Worm (Caenorhabditis elegans) whole organism, late embryonic: ENCODE data around the gene twk-44.

Experiments
- elt-2 ChIP-seq: sonication (generic microtip); optimal IDR thresholded peaks from 2 replicates; lab custom pipeline; 2016; ENCODE audit warnings: missing genetic modification reagents, missing genetic modification characterization, missing compliant biosample characterization
- ets-4 ChIP-seq: sonication (generic microtip); optimal IDR thresholded peaks from 2 replicates; lab custom pipeline; 2016; ENCODE audit warnings: missing genetic modification characterization, missing compliant biosample characterization
- nfya-1 ChIP-seq: sonication (generic microtip); optimal IDR thresholded peaks from 2 replicates; lab custom pipeline; 2017; ENCODE audit warnings: missing genetic modification characterization, mild to moderate bottlenecking, missing compliant biosample characterization, antibody characterized with exemption, moderate library complexity
- rnt-1 ChIP-seq: sonication (generic microtip); optimal IDR thresholded peaks from 2 replicates; lab custom pipeline; 2016; ENCODE audit warnings: missing genetic modification characterization, missing compliant biosample characterization

ce11 chrX:11605766-11606490, 21.0 kb downstream of the twk-44 start:
- TF ChIP-seq ets-4 (tag; lab: Kevin White, UChicago) (peak; percentile 91), nfya-1 (peak; percentile 95), rnt-1 (tag; lab: Kevin White, UChicago) (peak; percentile 100), elt-2 (peak; percentile 98)
